Worm (Caenorhabditis elegans): Measurements from ENCODE around the gene gei-13.

DNA sequence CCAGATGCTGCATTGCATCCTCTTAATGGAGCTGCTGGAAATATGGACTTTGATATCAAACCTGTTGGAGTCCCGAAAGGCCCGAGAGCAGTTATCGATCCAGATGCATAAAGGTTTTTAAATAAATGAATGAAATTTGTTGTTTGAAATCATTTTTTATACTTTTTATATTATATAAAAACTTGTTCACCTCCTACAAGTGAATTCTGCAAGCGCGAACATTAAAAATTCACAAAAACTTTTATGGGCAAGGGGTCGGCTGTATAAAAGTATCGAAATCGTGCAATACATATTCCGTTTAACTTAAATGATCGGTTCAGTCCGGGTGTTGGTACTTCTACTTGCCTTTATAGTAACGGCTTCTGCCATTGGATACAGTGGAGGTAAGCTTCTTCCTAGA is 38.7 kb downstream of the gei-13 start, which contains the start of gene F58A4.1:
- TF ChIP-seq fkh-10 (GFP tag; optimal IDR thresholded peaks at IDR 0.05), result no peak
- no peak for TF ChIP-seq ama-1 (optimal IDR thresholded peaks at IDR 0.05)
- TF ChIP-seq rnt-1 (tag; optimal IDR thresholded peaks at IDR 0.05), result no peak
- TF ChIP-seq Y22D7AL.16 (tag; optimal IDR thresholded peaks at IDR 0.05), result no peak
- no peak for TF ChIP-seq syd-9 (tag; optimal IDR thresholded peaks at IDR 0.05)
- TF ChIP-seq pax-1 (tag; optimal IDR thresholded peaks at IDR 0.05), result no peak
- TF ChIP-seq unc-42 (tag; optimal IDR thresholded peaks at IDR 0.05), result no peak
- TF ChIP-seq pqm-1 (tag; optimal IDR thresholded peaks at IDR 0.05), result no peak
